Fruit fly (Drosophila melanogaster) whole organism: ENCODE results near the gene CG13471.

Experiments used
- CG8478 ChIP-seq: fragments of >200 bp; optimal IDR thresholded peaks from 2 replicates; lab custom pipeline; 2018; ENCODE audit warnings: inconsistent platforms
- pan ChIP-seq: fragments of >200 bp; optimal IDR thresholded peaks from 2 replicates; lab custom pipeline; 2017
- psq ChIP-seq: fragments of >200 bp; optimal IDR thresholded peaks from 2 replicates; lab custom pipeline; 2017
- usp ChIP-seq: fragments of >200 bp; optimal IDR thresholded peaks from 2 replicates; lab custom pipeline; 2017; ENCODE audit warnings: missing biosample characterization, missing genetic modification characterization, mixed read lengths

dm6 chr3L:14752816-14753215 is 19.5 kb upstream of the CG13471 start:
- TF ChIP-seq pan (lab: Kevin White, UChicago) (no peak), CG8478 (lab: Kevin White, UChicago) (no peak), psq (lab: Kevin White, UChicago) (no peak), usp (no peak)
